Fruit fly (Drosophila melanogaster): ENCODE data around the gene Kap-alpha3.

Kap-alpha3 gene

DNA sequence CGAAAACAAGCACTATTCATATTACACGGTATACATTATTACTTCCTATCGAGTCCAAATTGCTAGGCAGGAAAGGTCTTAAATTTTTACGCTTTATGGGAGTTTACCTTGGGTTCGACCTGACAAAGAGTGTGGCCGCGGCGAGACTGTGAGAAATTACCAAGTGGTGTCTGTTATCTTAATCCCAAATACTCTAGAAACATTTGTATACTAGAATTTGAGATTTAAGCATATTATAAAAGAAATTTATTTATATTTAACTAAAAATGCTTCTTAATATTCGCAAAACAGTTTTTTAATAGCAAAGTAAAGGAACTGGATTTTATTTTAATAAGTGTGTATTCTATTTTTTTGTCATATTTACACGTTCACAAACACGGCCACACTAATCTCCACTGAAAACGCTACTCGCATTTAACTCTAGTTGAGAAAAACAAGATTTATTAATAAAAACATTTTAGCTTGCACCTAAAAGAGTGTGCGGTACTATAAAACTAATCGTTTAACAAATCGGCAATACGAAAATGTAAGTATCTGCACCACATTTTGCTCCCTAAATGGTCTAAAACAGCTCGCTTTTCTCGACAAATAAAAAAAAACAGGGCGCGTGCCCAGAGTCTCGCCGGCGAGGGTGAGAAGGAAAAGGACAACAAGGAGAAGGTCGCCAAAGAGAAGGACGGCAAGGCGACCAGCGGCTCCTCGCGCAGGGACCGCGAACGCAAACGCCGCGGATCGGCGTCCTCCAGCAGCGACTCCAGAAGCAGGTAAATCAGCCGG, 25.7 kb downstream of the Kap-alpha3 start, which contains the start of the genes mura and RnpS1 (continued):
- peak; percentile 12 for TF ChIP-seq phol (tag; optimal IDR thresholded peaks at IDR 0.05)
- TF ChIP-seq her (GFP tag; optimal IDR thresholded peaks at IDR 0.05), result peak; percentile 24
- no peak for TF ChIP-seq Mad (GFP tag; optimal IDR thresholded peaks at IDR 0.05)
- no peak for TF ChIP-seq CG12299 (tag; optimal IDR thresholded peaks at IDR 0.05)
- TF ChIP-seq Nf-YC (tag; optimal IDR thresholded peaks at IDR 0.05), result peak; percentile 14
- TF ChIP-seq CG30020 (tag; optimal IDR thresholded peaks at IDR 0.05), result peak; percentile 36
- no peak for TF ChIP-seq cg (GFP tag; optimal IDR thresholded peaks at IDR 0.05)
- no peak for TF ChIP-seq CG31441 (GFP tag; IDR thresholded peaks at IDR 0.05)
- TF ChIP-seq pzg (GFP tag; optimal IDR thresholded peaks at IDR 0.05), result peak; percentile 56
- TF ChIP-seq CG34376 (GFP tag; optimal IDR thresholded peaks at IDR 0.05), result peak; percentile 42
- TF ChIP-seq CG17802 (tag; optimal IDR thresholded peaks at IDR 0.05), result no peak
- TF ChIP-seq CG2116 (GFP tag; optimal IDR thresholded peaks at IDR 0.05), result peak; percentile 25
- peak; percentile 73 for TF ChIP-seq CG14710 (tag; optimal IDR thresholded peaks at IDR 0.05)
- peak; percentile 77 for TF ChIP-seq gfzf (GFP tag; optimal IDR thresholded peaks at IDR 0.05)
- no peak for TF ChIP-seq gce (GFP tag; IDR thresholded peaks at IDR 0.05)
- peak; percentile 56 for TF ChIP-seq ewg (GFP tag; optimal IDR thresholded peaks at IDR 0.05)
- no peak for TF ChIP-seq CG7745 (tag; optimal IDR thresholded peaks at IDR 0.05)
- peak; percentile 61 for TF ChIP-seq sug (tag; optimal IDR thresholded peaks at IDR 0.05)
- peak; percentile 22 for TF ChIP-seq D19A (tag; optimal IDR thresholded peaks at IDR 0.05)
- TF ChIP-seq CG12391 (tag; optimal IDR thresholded peaks at IDR 0.05), result peak; percentile 27
- TF ChIP-seq exex (tag; optimal IDR thresholded peaks at IDR 0.05), result no peak
- TF ChIP-seq kah (GFP tag; optimal IDR thresholded peaks at IDR 0.05), result peak; percentile 53
- TF ChIP-seq chif (GFP tag; optimal IDR thresholded peaks at IDR 0.05), result no peak
- TF ChIP-seq CG10267 (tag; optimal IDR thresholded peaks at IDR 0.05), result peak; percentile 59
- no peak for TF ChIP-seq da (GFP tag; optimal IDR thresholded peaks at IDR 0.05)
- no peak for TF ChIP-seq en (GFP tag; optimal IDR thresholded peaks at IDR 0.05)
- peak; percentile 8 for TF ChIP-seq stwl (tag; optimal IDR thresholded peaks at IDR 0.05)
- TF ChIP-seq trem (tag; optimal IDR thresholded peaks at IDR 0.05), result peak; percentile 69
- no peak for TF ChIP-seq Nf-YB (GFP tag; optimal IDR thresholded peaks at IDR 0.05)
- TF ChIP-seq HHEX (GFP tag; optimal IDR thresholded peaks at IDR 0.05), result no peak
- no peak for TF ChIP-seq E2f2 (GFP tag; IDR thresholded peaks at IDR 0.05)
- peak; percentile 59 for TF ChIP-seq sqz (GFP tag; optimal IDR thresholded peaks at IDR 0.05)
- TF ChIP-seq CG9797 (GFP tag; optimal IDR thresholded peaks at IDR 0.05), result peak; percentile 89

DNA sequence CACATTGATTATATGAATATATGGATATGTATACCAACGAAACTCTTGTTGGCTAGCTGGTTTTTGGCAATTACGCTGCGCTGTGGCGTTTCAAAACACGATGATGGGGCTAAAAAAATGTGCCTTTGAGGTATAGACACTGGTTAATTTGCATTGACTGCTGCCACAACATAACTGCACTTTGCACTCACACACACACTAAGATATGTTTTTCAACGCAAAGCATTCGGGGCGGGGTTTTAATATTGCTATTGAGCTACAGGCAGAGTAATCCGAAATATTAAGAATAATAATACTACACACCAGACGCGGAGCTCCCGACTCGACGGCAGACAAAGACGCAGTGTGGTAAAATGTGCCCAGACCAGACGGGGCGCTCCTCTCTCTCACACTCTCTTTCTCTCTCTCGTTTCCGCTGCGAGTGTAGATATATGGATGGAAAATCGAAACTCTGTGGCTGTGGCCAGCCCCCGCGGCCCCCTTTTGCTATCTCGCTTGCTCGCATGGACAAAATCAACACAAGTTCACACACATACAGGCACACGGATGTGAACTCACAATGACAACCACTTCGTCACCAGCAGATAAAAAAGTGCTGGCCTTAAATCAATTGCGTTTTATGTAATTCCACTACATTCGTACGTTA, 26.4 kb downstream of the Kap-alpha3 start:
- TF ChIP-seq peb (GFP tag; IDR thresholded peaks at IDR 0.05) (no peak), ftz-f1 (GFP tag; optimal IDR thresholded peaks at IDR 0.05) (peak; percentile 97), chinmo (GFP tag; IDR thresholded peaks at IDR 0.05; ENCODE audit: partially characterized antibody) (no peak), Hsf (GFP tag; optimal IDR thresholded peaks at IDR 0.05) (no peak), Antp (GFP tag; optimal IDR thresholded peaks at IDR 0.05) (peak; percentile 13), Jarid2 (GFP tag; optimal IDR thresholded peaks at IDR 0.05) (peak; percentile 52), Hr39 (optimal IDR thresholded peaks at IDR 0.05) (no peak), psq (GFP tag; optimal IDR thresholded peaks at IDR 0.05) (no peak), CG3163 (GFP tag; optimal IDR thresholded peaks at IDR 0.05) (peak; percentile 54), TFAM (GFP tag; optimal IDR thresholded peaks at IDR 0.05) (no peak), CG10366 (GFP tag; IDR thresholded peaks at IDR 0.05) (no peak), CG13287 (GFP tag; IDR thresholded peaks at IDR 0.05; ENCODE audit: partially characterized antibody) (no peak), CG3847 (GFP tag; IDR thresholded peaks at IDR 0.05) (no peak), CG3407 (GFP tag; optimal IDR thresholded peaks at IDR 0.05) (no peak), CG14441 (GFP tag; IDR thresholded peaks at IDR 0.05) (no peak), dpn (GFP tag; optimal IDR thresholded peaks at IDR 0.05) (peak; percentile 5 to 12), CG2129 (GFP tag; IDR thresholded peaks at IDR 0.05; ENCODE audit: partially characterized antibody) (no peak)

Measured in whole organism, embryonic.